Worm (Caenorhabditis elegans): Measurements from ENCODE around the gene ufl-1.

DNA sequence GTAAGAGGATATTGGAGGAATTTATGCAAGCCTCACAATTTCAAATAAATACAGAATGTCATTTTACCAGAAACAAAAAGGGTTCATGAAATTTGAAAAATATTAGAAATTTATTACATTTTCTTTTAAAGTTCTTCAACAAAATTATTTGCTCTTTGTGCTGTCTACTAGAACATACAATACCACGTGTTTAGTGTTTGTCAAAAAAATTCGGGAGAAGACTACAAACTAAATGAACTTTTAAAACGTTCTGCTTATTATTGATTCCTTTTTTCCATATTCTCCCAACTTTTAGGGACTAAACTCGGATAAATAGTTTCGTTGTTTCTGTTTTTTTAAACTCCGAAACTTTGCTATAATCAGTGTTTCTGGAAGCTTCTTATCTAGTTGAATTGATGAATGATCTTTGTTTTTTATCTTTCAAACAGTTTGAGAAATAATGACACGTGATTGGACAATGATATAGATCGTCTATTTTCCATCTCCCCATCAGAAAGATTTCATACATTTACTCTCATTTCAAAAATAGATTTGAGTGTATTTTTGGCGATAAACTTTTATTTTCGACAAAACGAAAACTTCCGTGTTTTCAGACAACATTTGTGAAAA, 12.1 kb upstream of the ufl-1 start:
- no peak for TF ChIP-seq mls-2 (tag; optimal IDR thresholded peaks at IDR 0.05)
- TF ChIP-seq ces-1 (GFP tag; optimal IDR thresholded peaks at IDR 0.05), result no peak
- TF ChIP-seq unc-62 (GFP tag; optimal IDR thresholded peaks at IDR 0.05), result no peak
- no peak for TF ChIP-seq snpc-4 (tag; optimal IDR thresholded peaks at IDR 0.05)
- no peak for TF ChIP-seq mep-1 (tag; optimal IDR thresholded peaks at IDR 0.05)
- TF ChIP-seq nhr-12 (tag; optimal IDR thresholded peaks at IDR 0.05), result no peak
- TF ChIP-seq bed-3 (GFP tag; optimal IDR thresholded peaks at IDR 0.05), result no peak
- TF ChIP-seq ztf-11 (tag; optimal IDR thresholded peaks at IDR 0.05), result no peak
- no peak for TF ChIP-seq cnd-1 (tag; optimal IDR thresholded peaks at IDR 0.05)
- TF ChIP-seq ceh-39 (tag; optimal IDR thresholded peaks at IDR 0.05), result no peak
- no peak for TF ChIP-seq lin-32 (GFP tag; optimal IDR thresholded peaks at IDR 0.05)
- no peak for TF ChIP-seq pha-4 (tag; optimal IDR thresholded peaks at IDR 0.05)
- TF ChIP-seq mab-5 (tag; optimal IDR thresholded peaks at IDR 0.05), result no peak
- no peak for TF ChIP-seq blmp-1 (tag; optimal IDR thresholded peaks at IDR 0.05)

Measured in whole organism, mixed stage, embryonic.